Worm (Caenorhabditis elegans) whole organism, mixed stage, embryonic: ENCODE results near the gene Y69A2AR.46.

Experiments
- blmp-1 ChIP-seq: fragments of 150-350 bp; optimal IDR thresholded peaks from 2 replicates; lab custom pipeline; 2014; ENCODE audit warnings: missing biosample characterization, missing genetic modification characterization
- ceh-39 ChIP-seq: fragments of 150-350 bp; optimal IDR thresholded peaks from 2 replicates; lab custom pipeline; 2014; ENCODE audit warnings: missing biosample characterization, missing genetic modification characterization
- elt-1 ChIP-seq: sonication (generic microtip); optimal IDR thresholded peaks from 2 replicates; lab custom pipeline; 2017; ENCODE audit warnings: missing genetic modification characterization, mild to moderate bottlenecking, missing compliant biosample characterization, antibody characterized with exemption, moderate library complexity, borderline replicate concordance; ENCODE audit not compliant: insufficient read depth
- ham-2 ChIP-seq: fragments of 200-800 bp; sonication (Bioruptor generic); optimal IDR thresholded peaks from 2 replicates; lab custom pipeline; 2018; ENCODE audit warnings: mild to moderate bottlenecking, missing genetic modification characterization, missing compliant biosample characterization
- lin-13 ChIP-seq: fragments of 150-350 bp; optimal IDR thresholded peaks from 2 replicates; lab custom pipeline; 2014; ENCODE audit warnings: missing biosample characterization, missing genetic modification characterization
- mep-1 ChIP-seq: fragments of 150-350 bp; optimal IDR thresholded peaks from 2 replicates; lab custom pipeline; 2017; ENCODE audit warnings: missing biosample characterization, missing genetic modification reagents, missing genetic modification characterization, inconsistent platforms
- nhr-237 ChIP-seq: fragments of 150-350 bp; optimal IDR thresholded peaks from 2 replicates; lab custom pipeline; 2014; ENCODE audit warnings: missing biosample characterization, missing genetic modification characterization
- nhr-28 ChIP-seq: fragments of 150-350 bp; optimal IDR thresholded peaks from 2 replicates; lab custom pipeline; 2014; ENCODE audit warnings: missing biosample characterization, missing genetic modification characterization
- nhr-76 ChIP-seq: sonication (generic microtip); optimal IDR thresholded peaks from 2 replicates; lab custom pipeline; 2017; ENCODE audit warnings: missing biosample characterization, missing genetic modification characterization
- snpc-4 ChIP-seq: fragments of 150-350 bp; optimal IDR thresholded peaks from 2 replicates; lab custom pipeline; 2014; ENCODE audit warnings: missing biosample characterization, missing genetic modification characterization
- tbx-8 ChIP-seq: fragments of 200-800 bp; sonication (Bioruptor generic); optimal IDR thresholded peaks from 2 replicates; lab custom pipeline; 2018; ENCODE audit warnings: mild to moderate bottlenecking, missing genetic modification characterization, moderate library complexity, missing compliant biosample characterization
- unc-120 ChIP-seq: sonication (generic microtip); optimal IDR thresholded peaks from 2 replicates; lab custom pipeline; 2017; ENCODE audit warnings: missing genetic modification characterization, missing compliant biosample characterization; ENCODE audit not compliant: poor library complexity, severe bottlenecking
- unc-39 ChIP-seq: fragments of 150-350 bp; optimal IDR thresholded peaks from 2 replicates; lab custom pipeline; 2014; ENCODE audit warnings: missing biosample characterization, missing genetic modification characterization
- unc-62 ChIP-seq: fragments of 150-350 bp; optimal IDR thresholded peaks from 2 replicates; lab custom pipeline; 2014; ENCODE audit warnings: missing biosample characterization, missing genetic modification reagents, missing genetic modification characterization

DNA sequence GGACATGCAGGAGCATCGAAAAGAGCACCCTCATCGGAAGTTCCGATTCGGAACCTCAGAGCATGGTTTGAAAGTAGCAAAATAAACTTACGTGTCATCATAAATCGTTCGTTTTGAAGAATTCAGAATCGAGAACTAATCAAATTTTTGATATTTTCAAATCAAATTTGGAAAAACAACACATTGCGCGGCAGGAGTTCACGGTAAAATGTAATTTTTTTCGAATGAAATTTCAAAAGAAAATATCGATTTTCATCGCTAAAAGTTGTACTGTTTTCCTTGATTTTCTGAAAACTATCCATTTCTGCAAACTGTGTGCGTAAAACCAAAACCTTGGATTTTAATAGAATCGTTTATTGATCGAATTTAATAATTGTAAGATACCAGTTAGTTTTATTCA is 2.5 kb downstream of the Y69A2AR.46 start, which contains the start of gene Y69A2AR.24:
- TF ChIP-seq nhr-76 (no peak), lin-13 (tag; lab: Kevin White, UChicago) (no peak), tbx-8 (no peak), unc-120 (tag; lab: Kevin White, UChicago) (no peak), snpc-4 (tag; lab: Kevin White, UChicago) (no peak), elt-1 (tag; lab: Kevin White, UChicago) (no peak), unc-62 (GFP tag; lab: Kevin White, UChicago) (no peak), nhr-28 (no peak), ham-2 (GFP tag; lab: Kevin White, UChicago) (no peak), nhr-237 (tag; lab: Kevin White, UChicago) (no peak), blmp-1 (tag; lab: Kevin White, UChicago) (no peak), unc-39 (tag; lab: Kevin White, UChicago) (no peak), mep-1 (tag; lab: Kevin White, UChicago) (no peak), ceh-39 (tag; lab: Kevin White, UChicago) (no peak)
